Worm (Caenorhabditis elegans) whole organism, L4 larva: ENCODE measurements around the gene F01G10.10.

Experiments used
- F10B5.3 ChIP-seq: sonication (generic microtip); optimal IDR thresholded peaks from 2 replicates; lab custom pipeline; 2016; ENCODE audit warnings: mild to moderate bottlenecking, missing genetic modification characterization, missing compliant biosample characterization
- T20F7.1 ChIP-seq: fragments of 200-800 bp; sonication (Bioruptor generic); optimal IDR thresholded peaks from 2 replicates; lab custom pipeline; 2018; ENCODE audit warnings: mild to moderate bottlenecking, missing genetic modification characterization, missing compliant biosample characterization
- Y75B8A.6 ChIP-seq: fragments of 200-800 bp; sonication (Bioruptor generic); IDR thresholded peaks from 2 replicates; pipeline ENCODE4 v1.3.6; 2022; ENCODE audit warnings: missing genetic modification reagents, missing genetic modification characterization, missing compliant biosample characterization
- aha-1 ChIP-seq: fragments of 150-350 bp; peaks from one replicate; lab custom pipeline; 2014; ENCODE audit warnings: missing biosample characterization, missing genetic modification characterization
- ama-1 ChIP-seq: fragments of 150-350 bp; optimal IDR thresholded peaks from 2 replicates; lab custom pipeline; 2014; ENCODE audit warnings: inconsistent platforms, mixed read lengths
- ceh-20 ChIP-seq: fragments of 200-800 bp; sonication (Bioruptor generic); IDR thresholded peaks from 2 replicates; pipeline ENCODE4 v1.3.6; 2022; ENCODE audit warnings: missing genetic modification reagents, missing genetic modification characterization, missing compliant biosample characterization
- ceh-32 ChIP-seq: sonication (generic microtip); optimal IDR thresholded peaks from 2 replicates; lab custom pipeline; 2016; ENCODE audit warnings: mild to moderate bottlenecking, missing genetic modification characterization, missing compliant biosample characterization; ENCODE audit not compliant: poor library complexity
- cey-2 ChIP-seq: sonication (generic microtip); optimal IDR thresholded peaks from 3 replicates; lab custom pipeline; 2017; ENCODE audit warnings: missing genetic modification characterization, mild to moderate bottlenecking, missing compliant biosample characterization, antibody characterized with exemption, borderline replicate concordance; ENCODE audit not compliant: insufficient read depth
- ctbp-1 ChIP-seq: fragments of 200-800 bp; sonication (Bioruptor generic); IDR thresholded peaks from 2 replicates; pipeline ENCODE4 v1.3.6; 2022; ENCODE audit warnings: missing genetic modification reagents, missing genetic modification characterization, missing compliant biosample characterization
- dmd-6 ChIP-seq: fragments of 200-800 bp; sonication (Bioruptor generic); IDR thresholded peaks from 2 replicates; pipeline ENCODE4 v1.3.6; 2022; ENCODE audit warnings: missing genetic modification reagents, missing genetic modification characterization, missing compliant biosample characterization
- dpl-1 ChIP-seq: fragments of 150-350 bp; optimal IDR thresholded peaks from 2 replicates; lab custom pipeline; 2014; ENCODE audit warnings: missing biosample characterization, missing genetic modification reagents, missing genetic modification characterization
- dve-1 ChIP-seq: sonication (generic microtip); optimal IDR thresholded peaks from 2 replicates; lab custom pipeline; 2017; ENCODE audit warnings: antibody characterized with exemption, mild to moderate bottlenecking, missing genetic modification characterization, missing compliant biosample characterization; ENCODE audit not compliant: insufficient read depth
- hlh-11 ChIP-seq: fragments of 200-800 bp; sonication (Bioruptor generic); optimal IDR thresholded peaks from 2 replicates; lab custom pipeline; 2018; ENCODE audit warnings: mild to moderate bottlenecking, missing genetic modification characterization, missing compliant biosample characterization
- hlh-30 ChIP-seq: sonication (generic microtip); optimal IDR thresholded peaks from 2 replicates; lab custom pipeline; 2017; ENCODE audit warnings: antibody characterized with exemption, mild to moderate bottlenecking, missing genetic modification characterization, missing compliant biosample characterization; ENCODE audit not compliant: insufficient read depth
- lin-29 ChIP-seq: fragments of 200-800 bp; sonication (Bioruptor generic); IDR thresholded peaks from 2 replicates; pipeline ENCODE4 v1.3.6; 2022; ENCODE audit warnings: missing genetic modification reagents, missing genetic modification characterization, missing compliant biosample characterization
- lsy-2 ChIP-seq, 2 experiments: fragments of 150-350 bp in 1 of 2; sonication (generic microtip) in 1 of 2; optimal IDR thresholded peaks; 2 replicates each; lab custom pipeline; 2014 to 2017; ENCODE audit warnings: missing biosample characterization in 2 of 2, missing genetic modification characterization in 2 of 2
- madf-5 ChIP-seq, 2 experiments: fragments of 200-800 bp; sonication (Bioruptor generic); IDR thresholded peaks; 2 replicates each; pipeline ENCODE4 v1.3.6; 2022; ENCODE audit warnings: missing compliant biosample characterization in 2 of 2, missing genetic modification characterization in 2 of 2
- mdl-1 ChIP-seq, 2 experiments: fragments of 150-350 bp in 1 of 2; sonication (generic microtip) in 1 of 2; optimal IDR thresholded peaks; 2 replicates each; lab custom pipeline; 2014 to 2017; ENCODE audit warnings: missing biosample characterization in 2 of 2, missing genetic modification characterization in 2 of 2
- mdt-29 ChIP-seq: fragments of 200-800 bp; sonication (Bioruptor generic); IDR thresholded peaks from 2 replicates; pipeline ENCODE4 v1.3.6; 2022; ENCODE audit warnings: missing genetic modification reagents, missing genetic modification characterization, missing compliant biosample characterization
- nhr-10 ChIP-seq: fragments of 150-350 bp; optimal IDR thresholded peaks from 2 replicates; lab custom pipeline; 2014; ENCODE audit warnings: missing biosample characterization, missing genetic modification characterization
- nhr-25 ChIP-seq: sonication (generic microtip); optimal IDR thresholded peaks from 2 replicates; lab custom pipeline; 2017; ENCODE audit warnings: missing genetic modification characterization, mild to moderate bottlenecking, missing compliant biosample characterization, antibody characterized with exemption, moderate library complexity, borderline replicate concordance; ENCODE audit not compliant: insufficient read depth
- nhr-28 ChIP-seq: fragments of 150-350 bp; optimal IDR thresholded peaks from 2 replicates; lab custom pipeline; 2014; ENCODE audit warnings: missing biosample characterization, missing genetic modification characterization
- nhr-48 ChIP-seq: sonication (generic microtip); optimal IDR thresholded peaks from 2 replicates; lab custom pipeline; 2016; ENCODE audit warnings: mild to moderate bottlenecking, missing genetic modification characterization, missing compliant biosample characterization
- php-3 ChIP-seq: fragments of 200-800 bp; sonication (Bioruptor generic); IDR thresholded peaks from 2 replicates; pipeline ENCODE4 v1.3.6; 2022; ENCODE audit warnings: missing genetic modification reagents, missing genetic modification characterization, missing compliant biosample characterization
- pqm-1 ChIP-seq: sonication (generic microtip); optimal IDR thresholded peaks from 2 replicates; lab custom pipeline; 2017; ENCODE audit warnings: missing biosample characterization, missing genetic modification characterization
- sdz-12 ChIP-seq: fragments of 200-800 bp; sonication (Bioruptor generic); optimal IDR thresholded peaks from 2 replicates; lab custom pipeline; 2018; ENCODE audit warnings: mild to moderate bottlenecking, missing genetic modification characterization, missing compliant biosample characterization
- set-16 ChIP-seq: fragments of 200-800 bp; sonication (Bioruptor generic); IDR thresholded peaks from 2 replicates; pipeline ENCODE4 v1.3.6; 2022; ENCODE audit warnings: missing genetic modification reagents, missing genetic modification characterization, missing compliant biosample characterization
- snpc-1.2 ChIP-seq: fragments of 200-800 bp; sonication (Bioruptor generic); IDR thresholded peaks from 2 replicates; pipeline ENCODE4 v1.3.6; 2022; ENCODE audit warnings: missing genetic modification reagents, missing genetic modification characterization, missing compliant biosample characterization
- spr-1 ChIP-seq: sonication (generic microtip); optimal IDR thresholded peaks from 2 replicates; lab custom pipeline; 2016; ENCODE audit warnings: mild to moderate bottlenecking, missing genetic modification characterization, missing compliant biosample characterization
- unc-62 ChIP-seq, 3 experiments: fragments of 150-350 bp in 1 of 3; sonication (generic microtip); optimal IDR thresholded peaks in 2 of 3; peaks in 1 of 3; 1 replicate in 1 of 3; 2 replicates in 2 of 3; lab custom pipeline; 2014 to 2017; ENCODE audit warnings: missing biosample characterization in 3 of 3, missing genetic modification characterization in 3 of 3, missing genetic modification reagents in 3 of 3, missing genotype in 1 of 3
- ztf-7 ChIP-seq: fragments of 150-350 bp; optimal IDR thresholded peaks from 2 replicates; lab custom pipeline; 2014; ENCODE audit warnings: missing biosample characterization, missing genetic modification characterization

The F01G10.10 gene

ce11 chrIV:10269137-10269933 lies 23.4 kb downstream of the F01G10.10 start, which contains the start of the genes nspd-7 and Y43C5A.2:
TSS of gene nspd-7 (minus strand) at chrIV:10269187.
TSS of gene Y43C5A.2 (plus strand) at chrIV:10269883.
- TF ChIP-seq cey-2 (tag; lab: Kevin White, UChicago) (no peak), nhr-28 (tag; lab: Kevin White, UChicago) (peak; percentile 58), snpc-1.2 (no peak), php-3 (GFP tag; lab: Robert Waterston, UW) (0 out of 2 replicates have a peak, but pooled peaks have one; percentile 13), nhr-48 (tag; lab: Kevin White, UChicago) (no peak), T20F7.1 (no peak), ama-1 (no peak), dmd-6 (GFP tag; lab: Robert Waterston, UW) (peak; percentile 8; the same call in 1 of the 2 replicates), dve-1 (tag; lab: Kevin White, UChicago) (no peak), madf-5 (GFP tag; IDR thresholded peaks at IDR 0.05; lab: Robert Waterston, UW) (no peak), ceh-32 (tag; lab: Kevin White, UChicago) (no peak), pqm-1 (tag; lab: Kevin White, UChicago) (peak; percentile 6), ctbp-1 (GFP tag; lab: Robert Waterston, UW) (no peak), F10B5.3 (tag; lab: Kevin White, UChicago) (no peak), mdt-29 (GFP tag; lab: Robert Waterston, UW) (no peak), unc-62 (GFP tag; optimal IDR thresholded peaks at IDR 0.05 in 1 of 2; lab: Kevin White, UChicago) (peak in 1 of 2 experiments; percentile 51), unc-62 (tag; optimal IDR thresholded peaks at IDR 0.05; lab: Kevin White, UChicago) (no peak)

ce11 chrIV:10273360-10273759 lies 27.4 kb downstream of the F01G10.10 start:
- no peak for TF ChIP-seq ceh-20 (GFP tag; lab: Robert Waterston, UW)
- no peak for TF ChIP-seq dpl-1 (GFP tag; lab: Kevin White, UChicago)
- TF ChIP-seq lsy-2 (tag; optimal IDR thresholded peaks at IDR 0.05; lab: Kevin White, UChicago): no peak
- TF ChIP-seq unc-62 (GFP tag; optimal IDR thresholded peaks at IDR 0.05 in 1 of 2; lab: Kevin White, UChicago): peak in 1 of 2 experiments; percentile 71
- TF ChIP-seq unc-62 (tag; optimal IDR thresholded peaks at IDR 0.05; lab: Kevin White, UChicago): no peak
- TF ChIP-seq aha-1: peak; percentile 95
- TF ChIP-seq lin-29 (GFP tag; lab: Robert Waterston, UW): no peak
- TF ChIP-seq sdz-12: no peak

ce11 chrIV:10273781-10274313 lies 27.9 kb downstream of the F01G10.10 start, which contains the start of gene Y43C5A.3:
TSS of gene Y43C5A.3 (plus strand) at chrIV:10274036.
- TF ChIP-seq Y75B8A.6 (GFP tag; lab: Robert Waterston, UW) (no peak), nhr-25 (tag; lab: Kevin White, UChicago) (no peak), mdl-1 (tag; optimal IDR thresholded peaks at IDR 0.05; lab: Kevin White, UChicago) (peak in 1 of 2 experiments; percentile 20), nhr-28 (tag; lab: Kevin White, UChicago) (peak; percentile 43), cey-2 (tag; lab: Kevin White, UChicago) (no peak)

- TF ChIP-seq aha-1 (peak; percentile 95), ztf-7 (tag; lab: Kevin White, UChicago) (no peak)
Measured at ce11 chrIV:10275050-10275449, 29.1 kb downstream of the F01G10.10 start.

ce11 chrIV:10276960-10277359 lies 31.0 kb downstream of the F01G10.10 start, which contains the start of gene Y43C5A.7:
TSS of gene Y43C5A.7 (plus strand) at chrIV:10277260.
- no peak for TF ChIP-seq nhr-10 (tag; lab: Kevin White, UChicago)
- TF ChIP-seq hlh-30 (tag; lab: Kevin White, UChicago): no peak
- TF ChIP-seq hlh-11 (tag; lab: Kevin White, UChicago): no peak
- no peak for TF ChIP-seq set-16
- no peak for TF ChIP-seq spr-1
